Fruit fly (Drosophila melanogaster) whole organism, embryonic: ENCODE data around the gene dgt1.

Experiments used
- Bdp1 ChIP-seq: fragments of 200-800 bp; sonication (Bioruptor generic); optimal IDR thresholded peaks from 3 replicates; lab custom pipeline; 2016; ENCODE audit warnings: missing biosample characterization, missing genetic modification characterization
- CG10274 ChIP-seq: fragments of 200-800 bp; sonication (Bioruptor generic); optimal IDR thresholded peaks from 3 replicates; lab custom pipeline; 2017; ENCODE audit warnings: missing biosample characterization, mild to moderate bottlenecking, missing genetic modification characterization
- CG10543 ChIP-seq: fragments of 200-800 bp; sonication (Bioruptor generic); optimal IDR thresholded peaks from 3 replicates; lab custom pipeline; 2017; ENCODE audit warnings: missing biosample characterization, mild to moderate bottlenecking, missing genetic modification characterization, moderate library complexity
- CG11247 ChIP-seq: fragments of 200-800 bp; sonication (Bioruptor generic); IDR thresholded peaks from 2 replicates; pipeline ENCODE4 v1.3.6; 2022; ENCODE audit warnings: missing biosample characterization, missing genetic modification characterization
- CG12391 ChIP-seq: fragments of 200-800 bp; sonication (Bioruptor generic); optimal IDR thresholded peaks from 3 replicates; lab custom pipeline; 2018; ENCODE audit warnings: missing biosample characterization, mild to moderate bottlenecking, missing genetic modification characterization, moderate library complexity
- CG12659 ChIP-seq: fragments of 200-800 bp; sonication (Bioruptor generic); optimal IDR thresholded peaks from 3 replicates; lab custom pipeline; 2017; ENCODE audit warnings: mild to moderate bottlenecking, missing biosample characterization, missing genetic modification reagents, missing genetic modification characterization
- CG13894 ChIP-seq: fragments of 200-800 bp; sonication (Bioruptor generic); optimal IDR thresholded peaks from 3 replicates; lab custom pipeline; 2018; ENCODE audit warnings: missing biosample characterization, mild to moderate bottlenecking, missing genetic modification characterization, moderate library complexity
- CG15073 ChIP-seq: fragments of 200-800 bp; sonication (Bioruptor generic); optimal IDR thresholded peaks from 2 replicates; lab custom pipeline; 2016; ENCODE audit warnings: missing biosample characterization, missing genetic modification characterization
- CG1647 ChIP-seq: fragments of 200-800 bp; sonication (Bioruptor generic); optimal IDR thresholded peaks from 3 replicates; lab custom pipeline; 2016; ENCODE audit warnings: missing biosample characterization, missing genetic modification characterization
- CG17186 ChIP-seq: fragments of 200-800 bp; sonication (Bioruptor generic); optimal IDR thresholded peaks from 3 replicates; lab custom pipeline; 2017; ENCODE audit warnings: missing biosample characterization, missing genetic modification reagents, missing genetic modification characterization
- CG2202 ChIP-seq: fragments of 200-800 bp; sonication (Bioruptor generic); optimal IDR thresholded peaks from 2 replicates; lab custom pipeline; 2018; ENCODE audit warnings: missing biosample characterization, mild to moderate bottlenecking, missing genetic modification characterization
- CG2875 ChIP-seq: fragments of 200-800 bp; sonication (Bioruptor generic); optimal IDR thresholded peaks from 2 replicates; lab custom pipeline; 2017; ENCODE audit warnings: missing biosample characterization, mild to moderate bottlenecking, missing genetic modification characterization, missing genetic modification reagents
- CG32767 ChIP-seq: fragments of 200-800 bp; sonication (Bioruptor generic); IDR thresholded peaks from 2 replicates; pipeline ENCODE4 v1.3.6; 2022; ENCODE audit warnings: missing biosample characterization, missing genetic modification characterization
- CG3407 ChIP-seq: fragments of 200-800 bp; sonication (Bioruptor generic); optimal IDR thresholded peaks from 2 replicates; lab custom pipeline; 2018; ENCODE audit warnings: missing biosample characterization, mild to moderate bottlenecking, missing genetic modification characterization
- CG5245 ChIP-seq: fragments of 200-800 bp; sonication (Bioruptor generic); optimal IDR thresholded peaks from 3 replicates; lab custom pipeline; 2016; ENCODE audit warnings: missing biosample characterization, missing genetic modification characterization
- CG6254 ChIP-seq: fragments of 200-800 bp; sonication (Bioruptor generic); optimal IDR thresholded peaks from 3 replicates; lab custom pipeline; 2017; ENCODE audit warnings: mild to moderate bottlenecking, missing biosample characterization, missing genetic modification reagents, missing genetic modification characterization
- CG6791 ChIP-seq: fragments of 200-800 bp; sonication (Bioruptor generic); IDR thresholded peaks from 3 replicates; pipeline ENCODE4 v1.3.6; 2022; ENCODE audit warnings: missing biosample characterization, missing genetic modification characterization; ENCODE audit not compliant: partially characterized antibody
- CG7987 ChIP-seq: fragments of 200-800 bp; sonication (Bioruptor generic); optimal IDR thresholded peaks from 2 replicates; lab custom pipeline; 2018; ENCODE audit warnings: missing biosample characterization, mild to moderate bottlenecking, missing genetic modification characterization, moderate library complexity
- CTCF ChIP-seq: fragments of 200-800 bp; sonication (Bioruptor generic); optimal IDR thresholded peaks from 2 replicates; lab custom pipeline; 2017; ENCODE audit warnings: missing biosample characterization, mild to moderate bottlenecking, missing genetic modification characterization, moderate library complexity
- Dll ChIP-seq: fragments of 200-800 bp; sonication (Bioruptor generic); IDR thresholded peaks from 4 replicates; pipeline ENCODE4 v1.3.6; 2022; ENCODE audit warnings: missing biosample characterization, missing genetic modification characterization; ENCODE audit not compliant: partially characterized antibody
- Ets65A ChIP-seq: fragments of 200-800 bp; sonication (Bioruptor generic); peaks from one replicate; lab custom pipeline; 2016; ENCODE audit warnings: missing biosample characterization, missing genetic modification characterization
- Ets97D ChIP-seq: fragments of 200-800 bp; sonication (Bioruptor generic); optimal IDR thresholded peaks from 3 replicates; lab custom pipeline; 2016; ENCODE audit warnings: missing biosample characterization, missing genetic modification characterization
- Hey ChIP-seq: fragments of 200-800 bp; sonication (Bioruptor generic); optimal IDR thresholded peaks from 3 replicates; lab custom pipeline; 2018; ENCODE audit warnings: missing biosample characterization, mild to moderate bottlenecking, missing genetic modification characterization
- Lhr ChIP-seq: fragments of 200-800 bp; sonication (Bioruptor generic); optimal IDR thresholded peaks from 3 replicates; lab custom pipeline; 2017; ENCODE audit warnings: mild to moderate bottlenecking, missing biosample characterization, missing genetic modification reagents, missing genetic modification characterization
- MBD-R2 ChIP-seq: fragments of 200-800 bp; sonication (Bioruptor generic); IDR thresholded peaks from 2 replicates; pipeline ENCODE4 v1.3.6; 2022; ENCODE audit warnings: missing biosample characterization, missing genetic modification characterization
- MTF-1 ChIP-seq: fragments of 200-800 bp; sonication (Bioruptor generic); optimal IDR thresholded peaks from 2 replicates; lab custom pipeline; 2018; ENCODE audit warnings: missing biosample characterization, mild to moderate bottlenecking, missing genetic modification characterization, borderline replicate concordance
- Med ChIP-seq: fragments of 200-800 bp; sonication (Bioruptor generic); peaks from one replicate; lab custom pipeline; 2016; ENCODE audit warnings: missing biosample characterization, missing genetic modification characterization, mild to moderate bottlenecking, inconsistent platforms, moderate library complexity
- Nf-YC ChIP-seq: fragments of 200-800 bp; optimal IDR thresholded peaks from 3 replicates; lab custom pipeline; 2019; ENCODE audit warnings: missing biosample characterization, mild to moderate bottlenecking, missing genetic modification characterization, moderate library complexity
- Rfx ChIP-seq: fragments of 200-800 bp; sonication (Bioruptor generic); IDR thresholded peaks from 2 replicates; pipeline ENCODE4 v1.3.6; 2022; ENCODE audit warnings: missing biosample characterization, missing genetic modification characterization
- Sox100B ChIP-seq: fragments of 200-800 bp; sonication (Bioruptor generic); optimal IDR thresholded peaks from 3 replicates; lab custom pipeline; 2018; ENCODE audit warnings: missing biosample characterization, mild to moderate bottlenecking, missing genetic modification characterization
- Sry-δ ChIP-seq: fragments of 200-800 bp; sonication (Bioruptor generic); optimal IDR thresholded peaks from 2 replicates; lab custom pipeline; 2016; ENCODE audit warnings: missing biosample characterization, missing genetic modification characterization
- Usf ChIP-seq: fragments of 200-800 bp; sonication (Bioruptor generic); optimal IDR thresholded peaks from 2 replicates; lab custom pipeline; 2017; ENCODE audit warnings: missing genotype, missing biosample characterization, missing genetic modification characterization
- ara ChIP-seq: fragments of 200-800 bp; sonication (Bioruptor generic); IDR thresholded peaks from 2 replicates; pipeline ENCODE4 v1.3.6; 2022; ENCODE audit warnings: missing biosample characterization, missing genetic modification characterization
- az2 ChIP-seq: fragments of 200-800 bp; sonication (Bioruptor generic); optimal IDR thresholded peaks from 3 replicates; lab custom pipeline; 2016; ENCODE audit warnings: missing biosample characterization, missing genetic modification characterization
- cg ChIP-seq: fragments of 200-800 bp; sonication (Bioruptor generic); optimal IDR thresholded peaks from 3 replicates; lab custom pipeline; 2019; ENCODE audit warnings: missing biosample characterization, mild to moderate bottlenecking, missing genetic modification characterization, moderate library complexity
- da ChIP-seq: fragments of 200-800 bp; sonication (Bioruptor generic); optimal IDR thresholded peaks from 2 replicates; lab custom pipeline; 2016; ENCODE audit warnings: missing biosample characterization, missing genetic modification characterization
- fd96Cb ChIP-seq: fragments of 200-800 bp; sonication (Bioruptor generic); optimal IDR thresholded peaks from 2 replicates; lab custom pipeline; 2018; ENCODE audit warnings: missing biosample characterization, mild to moderate bottlenecking, missing genetic modification characterization, moderate library complexity
- gsb-n ChIP-seq: fragments of 200-800 bp; sonication (Bioruptor generic); optimal IDR thresholded peaks from 3 replicates; lab custom pipeline; 2018; ENCODE audit warnings: missing biosample characterization, mild to moderate bottlenecking, missing genetic modification characterization
- hb ChIP-seq: fragments of 200-800 bp; sonication (Bioruptor generic); IDR thresholded peaks from 3 replicates; pipeline ENCODE4 v1.3.6; 2022; ENCODE audit warnings: missing biosample characterization, missing genetic modification characterization; ENCODE audit not compliant: partially characterized antibody
- jumu ChIP-seq: fragments of 200-800 bp; sonication (Bioruptor generic); optimal IDR thresholded peaks from 3 replicates; lab custom pipeline; 2016; ENCODE audit warnings: missing biosample characterization, missing genetic modification characterization
- kay ChIP-seq: fragments of 200-800 bp; sonication (Bioruptor generic); optimal IDR thresholded peaks from 2 replicates; lab custom pipeline; 2016; ENCODE audit warnings: missing biosample characterization, missing genetic modification characterization
- mirr ChIP-seq: fragments of 200-800 bp; sonication (Bioruptor generic); optimal IDR thresholded peaks from 3 replicates; lab custom pipeline; 2018; ENCODE audit warnings: missing biosample characterization, mild to moderate bottlenecking, missing genetic modification characterization
- nmo ChIP-seq: fragments of 200-800 bp; sonication (Bioruptor generic); optimal IDR thresholded peaks from 2 replicates; lab custom pipeline; 2018; ENCODE audit warnings: missing biosample characterization, mild to moderate bottlenecking, missing genetic modification characterization, moderate library complexity
- otp ChIP-seq: fragments of 200-800 bp; sonication (Bioruptor generic); IDR thresholded peaks from 3 replicates; pipeline ENCODE4, ENCODE4 v1.3.6; 2022; ENCODE audit warnings: missing biosample characterization, missing genetic modification characterization
- phol ChIP-seq: fragments of 200-800 bp; sonication (Bioruptor generic); optimal IDR thresholded peaks from 3 replicates; lab custom pipeline; 2018; ENCODE audit warnings: missing biosample characterization, mild to moderate bottlenecking, missing genetic modification characterization, moderate library complexity
- sisA ChIP-seq: fragments of 200-800 bp; sonication (Bioruptor generic); IDR thresholded peaks from 2 replicates; pipeline ENCODE4 v1.3.6; 2022; ENCODE audit warnings: missing biosample characterization, missing genetic modification characterization
- stwl ChIP-seq: fragments of 200-800 bp; sonication (Bioruptor generic); optimal IDR thresholded peaks from 3 replicates; lab custom pipeline; 2018; ENCODE audit warnings: missing biosample characterization, mild to moderate bottlenecking, missing genetic modification characterization, moderate library complexity
- trem ChIP-seq: fragments of 200-800 bp; optimal IDR thresholded peaks from 3 replicates; lab custom pipeline; 2019; ENCODE audit warnings: missing biosample characterization, mild to moderate bottlenecking, missing genetic modification characterization, moderate library complexity
- trh ChIP-seq: fragments of 200-800 bp; sonication (Bioruptor generic); optimal IDR thresholded peaks from 2 replicates; lab custom pipeline; 2016; ENCODE audit warnings: missing biosample characterization, missing genetic modification characterization
- zfh1 ChIP-seq: fragments of 200-800 bp; sonication (Bioruptor generic); IDR thresholded peaks from 3 replicates; pipeline ENCODE4 v1.3.6; 2022; ENCODE audit warnings: missing biosample characterization, missing genetic modification characterization
- zfh2 ChIP-seq: fragments of 200-800 bp; sonication (Bioruptor generic); optimal IDR thresholded peaks from 2 replicates; lab custom pipeline; 2016; ENCODE audit warnings: missing biosample characterization, missing genetic modification characterization

Gene dgt1

DNA sequence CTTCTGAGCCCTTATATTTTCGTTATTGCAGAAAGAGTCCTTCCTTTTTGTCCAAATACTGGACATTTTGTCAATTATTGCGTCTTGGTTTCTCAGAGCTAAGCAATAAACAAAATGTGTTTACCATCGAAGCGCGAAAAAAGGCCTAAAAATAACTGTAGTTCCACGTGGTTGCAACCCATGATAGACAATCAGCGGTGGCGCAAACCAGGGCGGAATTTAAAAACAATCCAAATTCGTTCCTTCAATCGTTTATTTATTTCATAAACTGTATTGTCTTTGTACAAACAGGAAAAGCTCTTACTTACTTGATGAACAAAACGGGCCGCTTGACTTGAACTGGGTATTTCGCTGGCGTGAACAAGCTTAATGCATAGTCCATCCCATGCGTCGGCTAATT, 1.5 kb upstream of the dgt1 start, which contains the start of gene CG7824 (continued):
- TF ChIP-seq Lhr (GFP tag; lab: Kevin White, UChicago) (peak; percentile 30), otp (GFP tag; lab: Robert Waterston, UW) (no peak), stwl (tag; lab: Kevin White, UChicago) (peak; percentile 22), Dll (GFP tag; lab: Robert Waterston, UW) (no peak), CG12659 (GFP tag; lab: Kevin White, UChicago) (peak; percentile 36), trem (tag; lab: Kevin White, UChicago) (peak; percentile 46), CTCF (peak; percentile 63), MBD-R2 (GFP tag; lab: Robert Waterston, UW) (peak; percentile 53; the same call in 1 of the 2 replicates), Med (GFP tag; lab: Kevin White, UChicago) (peak; percentile 11), CG6791 (GFP tag; lab: Robert Waterston, UW) (0 out of 3 replicates have a peak, but pooled peaks have one; percentile 22), Ets97D (peak; percentile 45), MTF-1 (GFP tag; lab: Kevin White, UChicago) (no peak), Rfx (GFP tag; lab: Robert Waterston, UW) (0 out of 2 replicates have a peak, but pooled peaks have one; percentile 8), CG32767 (GFP tag; lab: Robert Waterston, UW) (no peak), CG17186 (GFP tag; lab: Kevin White, UChicago) (peak; percentile 21), Sox100B (GFP tag; lab: Kevin White, UChicago) (no peak)

DNA sequence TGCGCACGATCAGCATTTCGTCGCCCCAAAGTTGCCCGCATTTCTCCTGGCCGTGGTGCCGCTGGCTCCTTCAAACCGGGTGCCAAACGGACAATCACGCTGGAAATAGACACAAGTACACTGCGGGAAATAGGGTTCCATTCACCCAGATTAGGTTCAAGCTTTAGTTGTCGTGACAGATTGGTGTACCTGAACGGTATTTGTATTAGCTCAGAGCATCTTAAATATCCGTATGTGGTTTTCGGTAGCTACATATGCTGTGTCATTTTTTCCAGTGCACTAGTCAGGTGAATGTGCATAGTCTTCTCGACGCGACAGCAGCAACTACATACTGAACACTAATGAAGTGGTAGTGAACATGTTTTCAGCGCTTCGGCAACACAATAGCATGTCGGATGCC, 10.2 kb downstream of the dgt1 start:
- TF ChIP-seq CG10543 (GFP tag; lab: Kevin White, UChicago) (no peak), CG15073 (GFP tag; lab: Kevin White, UChicago) (no peak), Ets65A (GFP tag; lab: Kevin White, UChicago) (no peak), zfh2 (no peak), CG1647 (GFP tag; lab: Kevin White, UChicago) (no peak), da (GFP tag; lab: Kevin White, UChicago) (no peak), CG6254 (GFP tag; lab: Kevin White, UChicago) (no peak), zfh1 (0 out of 3 replicates have a peak, but pooled peaks have one; percentile 19), Hey (no peak), CG11247 (GFP tag; lab: Robert Waterston, UW) (0 out of 2 replicates have a peak, but pooled peaks have one; percentile 7), mirr (no peak), ara (GFP tag; lab: Robert Waterston, UW) (peak; percentile 51; the same call in 1 of the 2 replicates), CG5245 (GFP tag; lab: Kevin White, UChicago) (no peak), Bdp1 (GFP tag; lab: Kevin White, UChicago) (no peak), jumu (GFP tag; lab: Kevin White, UChicago) (no peak), fd96Cb (tag; lab: Kevin White, UChicago) (no peak), hb (GFP tag; lab: Robert Waterston, UW) (no peak), CG2202 (tag; lab: Kevin White, UChicago) (no peak), sisA (GFP tag; lab: Robert Waterston, UW) (no peak), trh (GFP tag; lab: Kevin White, UChicago) (no peak), CG3407 (GFP tag; lab: Kevin White, UChicago) (no peak), az2 (GFP tag; lab: Kevin White, UChicago) (peak; percentile 4), CG2875 (GFP tag; lab: Kevin White, UChicago) (no peak), kay (GFP tag; lab: Kevin White, UChicago) (no peak), cg (GFP tag; lab: Kevin White, UChicago) (no peak), CG10274 (no peak), CG7987 (GFP tag; lab: Kevin White, UChicago) (no peak), CG12391 (peak; percentile 10), Sry-δ (GFP tag; lab: Kevin White, UChicago) (no peak), CG13894 (tag; lab: Kevin White, UChicago) (no peak), phol (tag; lab: Kevin White, UChicago) (no peak), nmo (peak; percentile 30), Usf (GFP tag; lab: Kevin White, UChicago) (no peak), gsb-n (tag; lab: Kevin White, UChicago) (no peak), Nf-YC (tag; lab: Kevin White, UChicago) (no peak)
